Fruit fly (Drosophila melanogaster): ENCODE data around the gene mud.

DNA sequence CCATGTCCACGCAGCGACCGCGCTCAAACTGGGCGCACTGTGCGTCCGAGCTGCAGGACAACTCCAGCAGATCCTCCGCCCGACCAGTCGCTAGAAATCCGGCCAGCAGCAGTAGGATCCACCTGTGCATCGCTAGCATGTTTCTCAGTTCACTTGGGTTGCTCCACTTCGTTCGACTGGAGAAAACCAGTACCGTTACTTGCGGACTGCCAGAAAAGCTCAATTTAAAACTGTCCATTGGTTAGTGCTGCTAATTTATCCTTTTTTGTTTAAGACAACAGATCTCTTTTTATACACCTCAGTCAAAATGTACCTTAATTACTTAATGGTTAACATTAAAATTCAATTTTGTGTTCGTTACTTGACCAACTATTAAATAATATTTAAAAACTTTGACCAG lies 21.9 kb upstream of the mud start, which contains the start of gene CG11674:
- TF ChIP-seq CG10431 (GFP tag; optimal IDR thresholded peaks at IDR 0.05) (no peak), salm (tag; optimal IDR thresholded peaks at IDR 0.05) (no peak), wor (GFP tag; IDR thresholded peaks at IDR 0.05) (no peak), CG14050 (GFP tag; IDR thresholded peaks at IDR 0.05) (no peak), Nf-YC (tag; optimal IDR thresholded peaks at IDR 0.05) (no peak), lbe (GFP tag; optimal IDR thresholded peaks at IDR 0.05) (no peak), CG5245 (GFP tag; optimal IDR thresholded peaks at IDR 0.05) (no peak), Lim3 (GFP tag; IDR thresholded peaks at IDR 0.05) (no peak), Dll (GFP tag; IDR thresholded peaks at IDR 0.05; ENCODE audit: partially characterized antibody) (no peak), Mad (GFP tag; optimal IDR thresholded peaks at IDR 0.05) (no peak), usp (GFP tag; optimal IDR thresholded peaks at IDR 0.05) (no peak), Sry-δ (GFP tag; optimal IDR thresholded peaks at IDR 0.05) (no peak), tap (tag; optimal IDR thresholded peaks at IDR 0.05) (no peak)

Data from whole organism, embryonic.